Worm (Caenorhabditis elegans) whole organism, L2 larva: ENCODE results near the gene F58B4.7.

Source experiments
- C34F6.9 ChIP-seq: fragments of 150-350 bp; optimal IDR thresholded peaks from 2 replicates; lab custom pipeline; 2014; ENCODE audit warnings: missing biosample characterization, missing genetic modification characterization
- F13H6.1 ChIP-seq: sonication (generic microtip); optimal IDR thresholded peaks from 2 replicates; lab custom pipeline; 2016; ENCODE audit warnings: missing genetic modification characterization, missing compliant biosample characterization
- R02D3.7 ChIP-seq: fragments of 150-350 bp; optimal IDR thresholded peaks from 2 replicates; lab custom pipeline; 2014; ENCODE audit warnings: missing biosample characterization, missing genetic modification characterization
- Y55F3AM.14 ChIP-seq: fragments of 200-800 bp; sonication (Bioruptor generic); optimal IDR thresholded peaks from 2 replicates; lab custom pipeline; 2018; ENCODE audit warnings: mild to moderate bottlenecking, missing genetic modification characterization, missing compliant biosample characterization
- ZK546.5 ChIP-seq: sonication (generic microtip); optimal IDR thresholded peaks from 2 replicates; lab custom pipeline; 2017; ENCODE audit warnings: missing biosample characterization, missing genetic modification characterization
- alr-1 ChIP-seq: fragments of 150-350 bp; optimal IDR thresholded peaks from 2 replicates; lab custom pipeline; 2014; ENCODE audit warnings: missing biosample characterization, missing genetic modification characterization
- aly-2 ChIP-seq: fragments of 150-350 bp; optimal IDR thresholded peaks from 2 replicates; lab custom pipeline; 2014; ENCODE audit warnings: missing biosample characterization, missing genetic modification characterization
- ama-1 ChIP-seq: fragments of 150-350 bp; optimal IDR thresholded peaks from 2 replicates; lab custom pipeline; 2018; ENCODE audit warnings: inconsistent platforms
- ceh-82 ChIP-seq: fragments of 150-350 bp; optimal IDR thresholded peaks from 2 replicates; lab custom pipeline; 2014; ENCODE audit warnings: missing biosample characterization, missing genetic modification characterization
- dmd-4 ChIP-seq: sonication (generic microtip); optimal IDR thresholded peaks from 2 replicates; lab custom pipeline; 2017; ENCODE audit warnings: missing biosample characterization, missing genetic modification characterization
- elt-1 ChIP-seq: fragments of 150-350 bp; optimal IDR thresholded peaks from 2 replicates; lab custom pipeline; 2014; ENCODE audit warnings: missing biosample characterization, missing genetic modification characterization
- elt-3 ChIP-seq: sonication (generic microtip); optimal IDR thresholded peaks from 2 replicates; lab custom pipeline; 2017; ENCODE audit warnings: missing biosample characterization, missing genetic modification characterization
- gmeb-1 ChIP-seq: fragments of 150-350 bp; optimal IDR thresholded peaks from 2 replicates; lab custom pipeline; 2014; ENCODE audit warnings: missing biosample characterization, missing genetic modification characterization
- lin-11 ChIP-seq: fragments of 150-350 bp; sonication (generic microtip); optimal IDR thresholded peaks from 2 replicates; lab custom pipeline; 2014; ENCODE audit warnings: missing biosample characterization, missing genetic modification characterization, inconsistent platforms, mixed read lengths
- lin-13 ChIP-seq: fragments of 150-350 bp; optimal IDR thresholded peaks from 2 replicates; lab custom pipeline; 2014; ENCODE audit warnings: missing biosample characterization, missing genetic modification reagents, missing genetic modification characterization
- lin-39 ChIP-seq: fragments of 150-350 bp; optimal IDR thresholded peaks from 2 replicates; lab custom pipeline; 2014; ENCODE audit warnings: missing biosample characterization, missing genetic modification reagents, missing genetic modification characterization
- lsy-2 ChIP-seq, 2 experiments: fragments of 150-350 bp in 1 of 2; sonication (generic microtip) in 1 of 2; optimal IDR thresholded peaks; 2 replicates each; lab custom pipeline; 2014 to 2017; ENCODE audit warnings: missing biosample characterization in 2 of 2, missing genetic modification characterization in 2 of 2
- mab-5 ChIP-seq: fragments of 150-350 bp; optimal IDR thresholded peaks from 2 replicates; lab custom pipeline; 2014; ENCODE audit warnings: missing biosample characterization, missing genetic modification characterization
- mbf-1 ChIP-seq: sonication (generic microtip); optimal IDR thresholded peaks from 2 replicates; lab custom pipeline; 2017; ENCODE audit warnings: missing biosample characterization, missing genetic modification characterization
- mdl-1 ChIP-seq, 2 experiments: fragments of 150-350 bp in 1 of 2; sonication (generic microtip) in 1 of 2; optimal IDR thresholded peaks; 2 replicates each; lab custom pipeline; 2017; ENCODE audit warnings: missing biosample characterization in 2 of 2, missing genetic modification characterization in 2 of 2
- nhr-10 ChIP-seq: sonication (generic microtip); optimal IDR thresholded peaks from 2 replicates; lab custom pipeline; 2017; ENCODE audit warnings: missing biosample characterization, missing genetic modification characterization
- nhr-11 ChIP-seq: fragments of 150-350 bp; optimal IDR thresholded peaks from 2 replicates; lab custom pipeline; 2014; ENCODE audit warnings: missing biosample characterization, missing genetic modification characterization
- nhr-129 ChIP-seq: fragments of 150-350 bp; optimal IDR thresholded peaks from 2 replicates; lab custom pipeline; 2014; ENCODE audit warnings: missing biosample characterization, missing genetic modification characterization
- nhr-23 ChIP-seq: fragments of 150-350 bp; optimal IDR thresholded peaks from 2 replicates; lab custom pipeline; 2014; ENCODE audit warnings: missing biosample characterization, missing genetic modification reagents, missing genetic modification characterization
- nhr-25 ChIP-seq: fragments of 150-350 bp; sonication (generic microtip); optimal IDR thresholded peaks from 3 replicates; lab custom pipeline; 2014; ENCODE audit warnings: missing biosample characterization, missing genetic modification characterization
- skn-1 ChIP-seq: sonication (generic microtip); optimal IDR thresholded peaks from 2 replicates; lab custom pipeline; 2017; ENCODE audit warnings: missing biosample characterization, missing genetic modification characterization
- unc-39 ChIP-seq: fragments of 150-350 bp; optimal IDR thresholded peaks from 2 replicates; lab custom pipeline; 2014; ENCODE audit warnings: missing biosample characterization, missing genetic modification characterization
- unc-55 ChIP-seq: fragments of 150-350 bp; sonication (generic microtip); optimal IDR thresholded peaks from 3 replicates; lab custom pipeline; 2014; ENCODE audit warnings: missing biosample characterization, missing genetic modification reagents, missing genetic modification characterization
- ztf-1 ChIP-seq: fragments of 200-800 bp; sonication (Bioruptor generic); conservative IDR thresholded peaks from 2 replicates; pipeline ENCODE4 v1.3.6; 2022; ENCODE audit warnings: missing genetic modification characterization, missing compliant biosample characterization
- ztf-11 ChIP-seq: sonication (generic microtip); optimal IDR thresholded peaks from 2 replicates; lab custom pipeline; 2017; ENCODE audit warnings: missing biosample characterization, missing genetic modification characterization
- ztf-4 ChIP-seq: fragments of 150-350 bp; optimal IDR thresholded peaks from 2 replicates; lab custom pipeline; 2014; ENCODE audit warnings: missing biosample characterization, missing genetic modification characterization

Gene F58B4.7

ce11 chrV:10931189-10931588 lies 8.1 kb upstream of the F58B4.7 start, which contains the start of gene scvp-1:
Gene scvp-1 (minus strand): TSS chrV:10931289.
- TF ChIP-seq elt-1 (no peak), F13H6.1 (tag; lab: Kevin White, UChicago) (no peak), C34F6.9 (no peak), unc-55 (GFP tag; lab: Kevin White, UChicago) (no peak), mbf-1 (tag; lab: Kevin White, UChicago) (no peak), mdl-1 (tag; optimal IDR thresholded peaks at IDR 0.05; lab: Kevin White, UChicago) (no peak), unc-39 (tag; lab: Kevin White, UChicago) (no peak), R02D3.7 (no peak), ztf-1 (GFP tag; lab: Robert Waterston, UW) (no peak), nhr-129 (no peak), mab-5 (tag; lab: Kevin White, UChicago) (no peak), nhr-23 (tag; lab: Kevin White, UChicago) (no peak), nhr-25 (tag; lab: Kevin White, UChicago) (no peak), ama-1 (lab: Kevin White, UChicago) (no peak), nhr-11 (tag; lab: Kevin White, UChicago) (no peak), aly-2 (no peak)

DNA sequence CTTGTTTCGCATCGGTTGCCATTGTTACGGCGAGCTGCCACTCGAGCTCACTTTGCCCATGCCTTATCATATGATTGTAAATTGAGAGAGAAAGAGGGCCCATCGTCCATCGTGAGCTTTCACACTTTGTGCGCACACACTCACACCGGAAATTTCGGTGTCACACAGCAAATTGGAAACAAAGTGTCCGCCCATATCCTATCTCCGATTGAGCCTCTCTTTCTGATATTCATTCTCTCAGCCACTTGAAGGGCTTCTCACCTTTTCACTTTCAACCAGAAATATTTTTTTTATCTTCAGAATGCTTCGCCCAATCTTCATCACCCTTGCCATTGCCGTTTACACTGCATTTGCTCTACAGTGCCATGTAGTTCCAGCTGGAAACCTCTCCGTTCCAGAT lies 6.4 kb upstream of the F58B4.7 start, which contains the start of gene F58B4.3:
Gene F58B4.3, plus strand, starts transcription at position 301 of the 400 bp plus-strand sequence.
- TF ChIP-seq lin-11 (tag; lab: Kevin White, UChicago) = peak; percentile 39
- TF ChIP-seq gmeb-1 (tag; lab: Kevin White, UChicago) = no peak
- no peak for TF ChIP-seq lin-39 (tag; lab: Kevin White, UChicago)

DNA sequence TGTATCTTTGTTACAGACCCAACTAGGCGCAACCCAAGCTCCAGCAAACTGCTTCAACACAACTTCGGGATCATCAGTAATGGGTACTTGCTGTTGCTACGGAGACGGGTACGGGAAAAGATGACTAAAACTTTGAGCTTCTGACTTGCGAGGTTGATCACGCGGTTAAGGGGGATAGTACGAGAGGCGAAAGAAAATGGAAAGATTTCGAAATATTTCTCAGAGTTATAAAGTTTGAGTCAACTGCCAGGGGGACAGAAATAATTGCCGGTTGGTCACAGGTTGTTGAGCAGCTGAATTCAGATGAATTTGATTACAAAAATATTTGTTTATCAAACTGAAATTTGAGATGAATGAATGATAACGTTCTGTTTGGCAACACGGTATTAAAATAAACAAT lies 2.5 kb upstream of the F58B4.7 start:
- TF ChIP-seq lsy-2 (tag; optimal IDR thresholded peaks at IDR 0.05; lab: Kevin White, UChicago) = no peak
- peak; percentile 35 for TF ChIP-seq lin-11 (tag; lab: Kevin White, UChicago)
- no peak for TF ChIP-seq nhr-23 (tag; lab: Kevin White, UChicago)
- no peak for TF ChIP-seq F13H6.1 (tag; lab: Kevin White, UChicago)
- TF ChIP-seq mab-5 (tag; lab: Kevin White, UChicago) = no peak

- no peak for TF ChIP-seq ceh-82 (tag; lab: Kevin White, UChicago)
- peak; percentile 12 for TF ChIP-seq lin-11 (tag; lab: Kevin White, UChicago)
- TF ChIP-seq nhr-23 (tag; lab: Kevin White, UChicago) = no peak
These were observed 1.6 kb upstream of the F58B4.7 start, which contains the start of gene F58B4.6 for ce11 chrV:10924731-10925130. Gene F58B4.6 (plus strand): TSS chrV:10925031.

ce11 chrV:10921747-10922146 lies 1.4 kb downstream of the F58B4.7 start, which contains the start of gene nas-31:
Gene nas-31 (minus strand): TSS chrV:10921847.
- no peak for TF ChIP-seq aly-2
- no peak for TF ChIP-seq dmd-4
- TF ChIP-seq ztf-11 (tag; lab: Kevin White, UChicago) = no peak
- TF ChIP-seq lin-11 (tag; lab: Kevin White, UChicago) = no peak
- no peak for TF ChIP-seq ZK546.5 (tag; lab: Kevin White, UChicago)
- TF ChIP-seq lin-39 (tag; lab: Kevin White, UChicago) = no peak
- TF ChIP-seq ztf-1 (GFP tag; lab: Robert Waterston, UW) = no peak

DNA sequence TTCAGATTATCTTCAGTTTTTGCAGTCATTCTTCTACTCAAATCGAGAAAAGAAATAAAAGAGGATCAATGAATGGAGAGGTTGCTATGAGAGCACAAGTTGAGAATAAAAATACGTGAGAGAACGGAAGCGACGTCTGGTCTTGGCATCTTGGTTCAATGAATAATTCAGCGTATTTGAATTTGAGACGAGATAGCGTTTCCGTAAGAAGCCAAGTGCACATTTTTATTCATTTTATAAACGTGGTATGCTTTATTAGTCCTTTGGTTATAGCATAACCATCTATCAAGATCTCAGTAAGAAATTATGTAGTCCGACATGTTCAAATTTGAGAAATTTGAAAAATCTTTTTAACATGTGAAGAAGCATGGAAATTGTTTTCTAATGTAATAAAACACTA lies 4.8 kb downstream of the F58B4.7 start, which contains the start of gene F58B4.2:
Gene F58B4.2, minus strand, starts transcription at position 101 of the 400 bp plus-strand sequence.
- TF ChIP-seq F13H6.1 (tag; lab: Kevin White, UChicago) (no peak), ceh-82 (tag; lab: Kevin White, UChicago) (no peak), lin-13 (no peak), elt-3 (tag; lab: Kevin White, UChicago) (no peak), nhr-10 (tag; lab: Kevin White, UChicago) (no peak), alr-1 (tag; lab: Kevin White, UChicago) (no peak), skn-1 (no peak), ztf-4 (tag; lab: Kevin White, UChicago) (no peak), Y55F3AM.14 (GFP tag; lab: Kevin White, UChicago) (no peak)
